Fruit fly (Drosophila melanogaster): ENCODE results near the gene Delta.

The Delta gene

dm6 chr3R:19339205-19339724 is 13.2 kb upstream of the Delta start:
- no peak for TF ChIP-seq CG12768 (GFP tag; optimal IDR thresholded peaks at IDR 0.05)
- TF ChIP-seq CG33017 (tag; optimal IDR thresholded peaks at IDR 0.05), result no peak
- TF ChIP-seq CG5204 (GFP tag; optimal IDR thresholded peaks at IDR 0.05), result no peak
- TF ChIP-seq ovo (GFP tag; optimal IDR thresholded peaks at IDR 0.05), result no peak
- TF ChIP-seq kay (GFP tag; ENCODE audit: borderline replicate concordance), result no peak
- no peak for TF ChIP-seq cnc (optimal IDR thresholded peaks at IDR 0.05)
- TF ChIP-seq Clk (GFP tag; optimal IDR thresholded peaks at IDR 0.05), result no peak
- TF ChIP-seq CG7045 (GFP tag; optimal IDR thresholded peaks at IDR 0.05), result no peak
- TF ChIP-seq Hr96 (GFP tag; optimal IDR thresholded peaks at IDR 0.05), result no peak
- TF ChIP-seq Crg-1 (GFP tag; optimal IDR thresholded peaks at IDR 0.05), result no peak
- no peak for TF ChIP-seq CG7101 (tag; optimal IDR thresholded peaks at IDR 0.05)
- TF ChIP-seq CG1620 (GFP tag; optimal IDR thresholded peaks at IDR 0.05), result no peak
- TF ChIP-seq CG14711 (tag; optimal IDR thresholded peaks at IDR 0.05), result no peak
- no peak for TF ChIP-seq Mnt (GFP tag; optimal IDR thresholded peaks at IDR 0.05)

dm6 chr3R:19335482-19335881 is 9.5 kb upstream of the Delta start:
- TF ChIP-seq cnc (optimal IDR thresholded peaks at IDR 0.05) (no peak), tj (GFP tag; optimal IDR thresholded peaks at IDR 0.05) (no peak), CG1620 (GFP tag; optimal IDR thresholded peaks at IDR 0.05) (no peak), CG12768 (GFP tag; optimal IDR thresholded peaks at IDR 0.05) (no peak), pad (GFP tag; optimal IDR thresholded peaks at IDR 0.05) (no peak), ovo (GFP tag; optimal IDR thresholded peaks at IDR 0.05) (no peak), cic (GFP tag; optimal IDR thresholded peaks at IDR 0.05) (no peak), Crg-1 (GFP tag; optimal IDR thresholded peaks at IDR 0.05) (no peak)

DNA sequence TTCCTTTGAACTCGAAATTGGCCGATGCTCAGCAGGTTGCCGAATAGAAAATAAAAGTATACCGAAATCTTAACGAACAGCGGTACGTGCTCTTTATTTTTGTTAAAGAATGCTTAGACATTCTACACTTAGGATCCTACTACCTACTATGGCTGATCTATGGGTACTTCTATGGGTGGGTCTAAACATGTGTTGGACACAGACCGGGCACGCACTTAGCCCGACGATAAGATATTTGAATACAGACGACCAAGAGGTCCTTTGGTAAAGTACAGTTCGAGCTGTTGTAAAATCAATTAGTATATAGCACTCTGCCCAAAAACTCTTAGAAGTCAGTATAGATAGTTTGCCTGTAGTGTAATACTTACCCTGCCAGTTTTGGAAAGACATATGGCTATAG is 6.5 kb upstream of the Delta start:
- TF ChIP-seq CG12768 (GFP tag; optimal IDR thresholded peaks at IDR 0.05), result no peak
- no peak for TF ChIP-seq CG33017 (tag; optimal IDR thresholded peaks at IDR 0.05)
- TF ChIP-seq Clk (GFP tag; optimal IDR thresholded peaks at IDR 0.05), result no peak
- TF ChIP-seq ovo (GFP tag; optimal IDR thresholded peaks at IDR 0.05), result no peak
- no peak for TF ChIP-seq bab1 (GFP tag; optimal IDR thresholded peaks at IDR 0.05)
- TF ChIP-seq Mnt (GFP tag; optimal IDR thresholded peaks at IDR 0.05), result no peak
- TF ChIP-seq CG5204 (GFP tag; optimal IDR thresholded peaks at IDR 0.05), result no peak
- TF ChIP-seq pad (GFP tag; optimal IDR thresholded peaks at IDR 0.05), result no peak
- no peak for TF ChIP-seq cnc (optimal IDR thresholded peaks at IDR 0.05)
- TF ChIP-seq CG11617 (GFP tag; optimal IDR thresholded peaks at IDR 0.05), result no peak
- no peak for TF ChIP-seq CG14711 (tag; optimal IDR thresholded peaks at IDR 0.05)
- TF ChIP-seq CG1620 (GFP tag; optimal IDR thresholded peaks at IDR 0.05), result no peak
- TF ChIP-seq toe (GFP tag; optimal IDR thresholded peaks at IDR 0.05), result no peak
- no peak for TF ChIP-seq kay (GFP tag; ENCODE audit: borderline replicate concordance)

- TF ChIP-seq toe (GFP tag; optimal IDR thresholded peaks at IDR 0.05) (no peak), bab1 (GFP tag; optimal IDR thresholded peaks at IDR 0.05) (no peak), CG12768 (GFP tag; optimal IDR thresholded peaks at IDR 0.05) (no peak), CG7101 (tag; optimal IDR thresholded peaks at IDR 0.05) (no peak), pad (GFP tag; optimal IDR thresholded peaks at IDR 0.05) (no peak), kay (GFP tag; ENCODE audit: borderline replicate concordance) (no peak), CG14711 (tag; optimal IDR thresholded peaks at IDR 0.05) (no peak), Mnt (GFP tag; optimal IDR thresholded peaks at IDR 0.05) (no peak), ovo (GFP tag; optimal IDR thresholded peaks at IDR 0.05) (no peak), Clk (GFP tag; optimal IDR thresholded peaks at IDR 0.05) (no peak), CG7045 (GFP tag; optimal IDR thresholded peaks at IDR 0.05) (no peak), cic (GFP tag; optimal IDR thresholded peaks at IDR 0.05) (no peak), CG11617 (GFP tag; optimal IDR thresholded peaks at IDR 0.05) (no peak), Hr96 (GFP tag; optimal IDR thresholded peaks at IDR 0.05) (no peak)
Observed at dm6 chr3R:19332052-19332451, 6.0 kb upstream of the Delta start.

DNA sequence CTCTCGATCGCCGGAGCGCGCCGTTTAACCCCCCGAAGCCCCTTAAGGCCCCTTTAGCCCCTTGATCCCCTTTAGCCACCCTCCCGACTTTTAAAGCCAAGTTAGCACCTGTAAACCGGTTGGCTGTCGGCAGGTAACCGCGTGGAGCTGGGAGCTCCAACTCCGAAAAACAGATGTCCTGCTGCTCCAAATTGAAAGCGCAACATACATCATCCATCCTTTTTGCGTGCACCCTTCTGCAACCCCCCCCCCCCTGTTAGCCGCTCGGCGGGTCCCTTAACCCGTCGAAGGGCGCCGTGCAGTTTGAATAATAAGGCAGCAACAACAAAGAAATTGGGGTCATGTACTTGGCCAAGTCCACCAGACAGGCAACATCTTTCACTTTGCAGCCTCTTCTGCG is 2.7 kb upstream of the Delta start:
- TF ChIP-seq bab1 (GFP tag; optimal IDR thresholded peaks at IDR 0.05), result no peak
- TF ChIP-seq ovo (GFP tag; optimal IDR thresholded peaks at IDR 0.05), result no peak
- no peak for TF ChIP-seq CG7101 (tag; optimal IDR thresholded peaks at IDR 0.05)
- TF ChIP-seq CG1620 (GFP tag; optimal IDR thresholded peaks at IDR 0.05), result no peak
- TF ChIP-seq CG33017 (tag; optimal IDR thresholded peaks at IDR 0.05), result no peak
- no peak for TF ChIP-seq cnc (optimal IDR thresholded peaks at IDR 0.05)
- TF ChIP-seq cic (GFP tag; optimal IDR thresholded peaks at IDR 0.05), result no peak
- no peak for TF ChIP-seq pad (GFP tag; optimal IDR thresholded peaks at IDR 0.05)
- no peak for TF ChIP-seq toe (GFP tag; optimal IDR thresholded peaks at IDR 0.05)
- no peak for TF ChIP-seq CG11617 (GFP tag; optimal IDR thresholded peaks at IDR 0.05)
- TF ChIP-seq kay (GFP tag; ENCODE audit: borderline replicate concordance), result no peak

dm6 chr3R:19322386-19322785 is 3.6 kb downstream of the Delta start:
- no peak for TF ChIP-seq CG7101 (tag; optimal IDR thresholded peaks at IDR 0.05)
- TF ChIP-seq CG12768 (GFP tag; optimal IDR thresholded peaks at IDR 0.05), result no peak
- TF ChIP-seq Mnt (GFP tag; optimal IDR thresholded peaks at IDR 0.05), result no peak
- no peak for TF ChIP-seq CG5204 (GFP tag; optimal IDR thresholded peaks at IDR 0.05)
- TF ChIP-seq Hr96 (GFP tag; optimal IDR thresholded peaks at IDR 0.05), result no peak
- TF ChIP-seq pad (GFP tag; optimal IDR thresholded peaks at IDR 0.05), result no peak
- TF ChIP-seq Crg-1 (GFP tag; optimal IDR thresholded peaks at IDR 0.05), result no peak
- no peak for TF ChIP-seq kay (GFP tag; ENCODE audit: borderline replicate concordance)
- no peak for TF ChIP-seq CG1620 (GFP tag; optimal IDR thresholded peaks at IDR 0.05)
- no peak for TF ChIP-seq CG11617 (GFP tag; optimal IDR thresholded peaks at IDR 0.05)
- TF ChIP-seq bab1 (GFP tag; optimal IDR thresholded peaks at IDR 0.05), result no peak
- no peak for TF ChIP-seq CG7045 (GFP tag; optimal IDR thresholded peaks at IDR 0.05)
- TF ChIP-seq cnc (optimal IDR thresholded peaks at IDR 0.05), result no peak
- no peak for TF ChIP-seq tj (GFP tag; optimal IDR thresholded peaks at IDR 0.05)
- no peak for TF ChIP-seq Clk (GFP tag; optimal IDR thresholded peaks at IDR 0.05)
- TF ChIP-seq toe (GFP tag; optimal IDR thresholded peaks at IDR 0.05), result no peak
- no peak for TF ChIP-seq cic (GFP tag; optimal IDR thresholded peaks at IDR 0.05)
- no peak for TF ChIP-seq ovo (GFP tag; optimal IDR thresholded peaks at IDR 0.05)
- TF ChIP-seq CG14711 (tag; optimal IDR thresholded peaks at IDR 0.05), result no peak

Data from whole organism, adult.